Worm (Caenorhabditis elegans) whole organism, early embryonic: ENCODE results near the gene emc-5.

ENCODE experiments used
- ama-1 ChIP-seq: fragments of 150-350 bp; optimal IDR thresholded peaks from 2 replicates; lab custom pipeline; 2014
- hmbx-1 ChIP-seq: sonication (generic microtip); optimal IDR thresholded peaks from 2 replicates; lab custom pipeline; 2016; ENCODE audit warnings: mild to moderate bottlenecking, missing genetic modification characterization, missing compliant biosample characterization
- tbx-11 ChIP-seq: fragments of 200-800 bp; sonication (Bioruptor generic); IDR thresholded peaks from 2 replicates; pipeline ENCODE4 v1.3.6; 2022; ENCODE audit warnings: missing genetic modification characterization, missing compliant biosample characterization

DNA sequence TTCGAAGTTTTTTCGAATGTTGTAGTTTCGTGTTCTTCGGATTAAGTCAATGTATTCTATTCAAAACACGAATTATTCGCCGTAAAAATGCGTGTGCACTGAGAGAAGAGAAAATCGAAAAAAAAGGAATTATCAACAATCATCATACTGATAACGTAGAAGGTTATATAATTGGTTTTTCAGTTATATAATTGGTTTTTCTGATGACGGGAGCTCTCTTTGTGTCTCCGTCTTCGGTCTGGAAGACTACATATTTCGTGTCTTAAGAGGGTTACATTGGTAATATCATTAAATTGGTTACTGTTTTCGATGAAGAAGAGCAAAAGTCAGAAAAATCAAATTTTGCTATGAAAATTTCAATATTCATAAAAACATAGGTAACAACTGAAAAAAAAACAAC, 36.7 kb upstream of the emc-5 start:
- TF ChIP-seq ama-1 (no peak), hmbx-1 (tag; lab: Kevin White, UChicago) (no peak), tbx-11 (GFP tag; lab: Robert Waterston, UW) (no peak)
